Fruit fly (Drosophila melanogaster): ENCODE measurements around the gene CG7164.

dm6 chr2L:7820851-7821250 is 39.6 kb downstream of the CG7164 start, which contains the start of gene CG7115:
- no peak for TF ChIP-seq Blimp-1 (GFP tag; optimal IDR thresholded peaks at IDR 0.05)
- no peak for TF ChIP-seq Gug (GFP tag; IDR thresholded peaks at IDR 0.05)
